Fruit fly (Drosophila melanogaster): Measurements from ENCODE around the gene CG6833.
A peak's percentile ranks its signal among the peaks of the same experiment; 100 is the strongest.

Gene CG6833

dm6 chr3L:14001658-14002523 is 49.1 kb upstream of the CG6833 start, which contains the start of the genes Nprl3 and upSET (continued):
- TF ChIP-seq Hr78 (GFP tag; optimal IDR thresholded peaks at IDR 0.05), result peak in 1 of 2 experiments; percentile 2
- no peak for TF ChIP-seq Hey (tag; optimal IDR thresholded peaks at IDR 0.05)
- TF ChIP-seq Dbx (GFP tag; IDR thresholded peaks at IDR 0.05), result 0 out of 3 replicates have a peak, but pooled peaks have one; percentile 37
- no peak for TF ChIP-seq CG11695 (GFP tag; IDR thresholded peaks at IDR 0.05)
- TF ChIP-seq CG7357 (GFP tag; IDR thresholded peaks at IDR 0.05), result no peak
- TF ChIP-seq Scr (GFP tag; IDR thresholded peaks at IDR 0.05; ENCODE audit: partially characterized antibody), result peak; percentile 87
- no peak for TF ChIP-seq hth (optimal IDR thresholded peaks at IDR 0.05)
- TF ChIP-seq CG2889 (GFP tag; IDR thresholded peaks at IDR 0.05), result no peak
- no peak for TF ChIP-seq Usf (GFP tag; optimal IDR thresholded peaks at IDR 0.05)
- TF ChIP-seq CG2712 (tag; optimal IDR thresholded peaks at IDR 0.05), result peak; percentile 52
- TF ChIP-seq rib (GFP tag; IDR thresholded peaks at IDR 0.05), result no peak
- no peak for TF ChIP-seq Mad (GFP tag; optimal IDR thresholded peaks at IDR 0.05)
- TF ChIP-seq CG12942 (GFP tag; optimal IDR thresholded peaks at IDR 0.05), result no peak
- no peak for TF ChIP-seq tll (GFP tag; optimal IDR thresholded peaks at IDR 0.05)
- TF ChIP-seq hkb (optimal IDR thresholded peaks at IDR 0.05), result no peak
- TF ChIP-seq hkb (GFP tag; IDR thresholded peaks at IDR 0.05), result 0 out of 2 replicates have a peak, but pooled peaks have one; percentile 24
- TF ChIP-seq CG33213 (GFP tag; optimal IDR thresholded peaks at IDR 0.05), result peak; percentile 3
- TF ChIP-seq CG11093 (GFP tag; IDR thresholded peaks at IDR 0.05), result no peak
- no peak for TF ChIP-seq lilli (GFP tag; optimal IDR thresholded peaks at IDR 0.05)
- TF ChIP-seq Meics (GFP tag; optimal IDR thresholded peaks at IDR 0.05), result peak; percentile 17
- TF ChIP-seq Aef1 (GFP tag; IDR thresholded peaks at IDR 0.05), result no peak
- no peak for TF ChIP-seq CG12236 (GFP tag; optimal IDR thresholded peaks at IDR 0.05)
- TF ChIP-seq CG1832 (GFP tag; optimal IDR thresholded peaks at IDR 0.05), result peak; percentile 63
- TF ChIP-seq zen2 (GFP tag; IDR thresholded peaks at IDR 0.05; ENCODE audit: partially characterized antibody), result peak; percentile 20; the same call in 1 of the 3 replicates
- TF ChIP-seq HHEX (GFP tag; optimal IDR thresholded peaks at IDR 0.05), result no peak
- peak; percentile 81 for TF ChIP-seq Med (GFP tag)
- peak; percentile 95 for TF ChIP-seq amos (GFP tag; IDR thresholded peaks at IDR 0.05; ENCODE audit: partially characterized antibody)
- no peak for TF ChIP-seq dimm (GFP tag; IDR thresholded peaks at IDR 0.05)
- TF ChIP-seq CG10267 (tag; optimal IDR thresholded peaks at IDR 0.05), result peak; percentile 63
- TF ChIP-seq CG7839 (tag; optimal IDR thresholded peaks at IDR 0.05), result peak; percentile 16
- peak; percentile 27 for TF ChIP-seq CG12391 (tag; optimal IDR thresholded peaks at IDR 0.05)
- peak; percentile 90 for TF ChIP-seq Dll (GFP tag; IDR thresholded peaks at IDR 0.05; ENCODE audit: partially characterized antibody)
- TF ChIP-seq CG17361 (GFP tag; IDR thresholded peaks at IDR 0.05), result peak; percentile 63; the same call in 2 of the 3 replicates
- TF ChIP-seq CG17829 (tag; optimal IDR thresholded peaks at IDR 0.05), result peak; percentile 46
- TF ChIP-seq Bdp1 (GFP tag; optimal IDR thresholded peaks at IDR 0.05), result no peak
- TF ChIP-seq slbo (GFP tag; IDR thresholded peaks at IDR 0.05), result no peak
- no peak for TF ChIP-seq scrt (GFP tag; optimal IDR thresholded peaks at IDR 0.05)
- TF ChIP-seq CG13624 (GFP tag; optimal IDR thresholded peaks at IDR 0.05), result no peak
- no peak for TF ChIP-seq HLHmδ (GFP tag; optimal IDR thresholded peaks at IDR 0.05)
- TF ChIP-seq stwl (tag; optimal IDR thresholded peaks at IDR 0.05), result peak; percentile 77
- peak; percentile 46 for TF ChIP-seq CHES-1-like (GFP tag; optimal IDR thresholded peaks at IDR 0.05)
- TF ChIP-seq CTCF (GFP tag; optimal IDR thresholded peaks at IDR 0.05), result peak; percentile 3
- TF ChIP-seq Tbp (GFP tag; optimal IDR thresholded peaks at IDR 0.05), result no peak
- TF ChIP-seq prd (optimal IDR thresholded peaks at IDR 0.05), result no peak
- TF ChIP-seq prd (GFP tag; IDR thresholded peaks at IDR 0.05), result peak; percentile 21; the same call in 1 of the 3 replicates
- TF ChIP-seq Hr3 (GFP tag; optimal IDR thresholded peaks at IDR 0.05), result no peak
- TF ChIP-seq hbn (GFP tag; IDR thresholded peaks at IDR 0.05; ENCODE audit: partially characterized antibody), result peak; percentile 80
- TF ChIP-seq jigr1 (GFP tag; IDR thresholded peaks at IDR 0.05), result no peak
- peak; percentile 93 for TF ChIP-seq Opbp (GFP tag; IDR thresholded peaks at IDR 0.05; ENCODE audit: partially characterized antibody)
- no peak for TF ChIP-seq pnt (GFP tag; optimal IDR thresholded peaks at IDR 0.05)

All from whole organism, embryonic.